Worm (Caenorhabditis elegans): ENCODE measurements around the gene unc-1.

Gene unc-1

ce11 chrX:1035039-1035598 is 27.1 kb downstream of the unc-1 start, which contains the start of the genes stau-1 and sec-22 (continued):
- TF ChIP-seq ceh-91 (GFP tag; IDR thresholded peaks at IDR 0.05) (no peak), gei-17 (GFP tag; optimal IDR thresholded peaks at IDR 0.05) (no peak), efl-1 (GFP tag; optimal IDR thresholded peaks at IDR 0.05) (no peak), B0019.2 (GFP tag; conservative IDR thresholded peaks at IDR 0.05) (no peak), attf-6 (GFP tag; IDR thresholded peaks at IDR 0.05) (no peak), mcd-1 (GFP tag; IDR thresholded peaks at IDR 0.05) (peak; percentile 66; the same call in 1 of the 2 replicates), rpc-1 (optimal IDR thresholded peaks at IDR 0.05) (no peak), rpc-1 (tag; optimal IDR thresholded peaks at IDR 0.05) (no peak), Y95B8A.8 (GFP tag; IDR thresholded peaks at IDR 0.05) (no peak), T07F8.4 (tag; optimal IDR thresholded peaks at IDR 0.05) (no peak), sea-2 (GFP tag; IDR thresholded peaks at IDR 0.05) (no peak), lsy-27 (tag; optimal IDR thresholded peaks at IDR 0.05; ENCODE audit: borderline replicate concordance, insufficient read depth) (no peak), F10E7.11 (tag; optimal IDR thresholded peaks at IDR 0.05) (no peak), madf-6 (GFP tag; IDR thresholded peaks at IDR 0.05) (no peak), ceh-79 (tag; optimal IDR thresholded peaks at IDR 0.05) (no peak), xnd-1 (tag; optimal IDR thresholded peaks at IDR 0.05) (no peak), lir-1 (GFP tag; conservative IDR thresholded peaks at IDR 0.05) (no peak), hlh-12 (tag; optimal IDR thresholded peaks at IDR 0.05) (no peak), somi-1 (GFP tag; optimal IDR thresholded peaks at IDR 0.05) (no peak), sdz-38 (tag; optimal IDR thresholded peaks at IDR 0.05) (no peak), athp-1 (tag; optimal IDR thresholded peaks at IDR 0.05) (no peak), tbx-9 (tag; optimal IDR thresholded peaks at IDR 0.05; ENCODE audit: borderline replicate concordance) (no peak), F55B11.4 (tag; optimal IDR thresholded peaks at IDR 0.05; ENCODE audit: borderline replicate concordance, insufficient read depth) (no peak), ccch-3 (GFP tag; optimal IDR thresholded peaks at IDR 0.05) (no peak), ztf-25 (GFP tag; IDR thresholded peaks at IDR 0.05) (no peak), F52B5.7 (tag; optimal IDR thresholded peaks at IDR 0.05) (no peak), B0261.1 (tag; optimal IDR thresholded peaks at IDR 0.05) (no peak), him-1 (tag; optimal IDR thresholded peaks at IDR 0.05) (no peak), ama-1 (optimal IDR thresholded peaks at IDR 0.05) (no peak), ama-1 (GFP tag; optimal IDR thresholded peaks at IDR 0.05) (no peak), chd-7 (tag; optimal IDR thresholded peaks at IDR 0.05) (no peak), lag-1 (GFP tag; IDR thresholded peaks at IDR 0.05) (no peak), Y53G8AR.9 (GFP tag; conservative IDR thresholded peaks at IDR 0.05) (no peak), snpc-3.4 (tag; optimal IDR thresholded peaks at IDR 0.05) (no peak), hmg-1.2 (GFP tag; IDR thresholded peaks at IDR 0.05) (peak; percentile 27; the same call in 1 of the 2 replicates), ZK185.1 (tag; optimal IDR thresholded peaks at IDR 0.05; ENCODE audit: poor library complexity, severe bottlenecking) (no peak), nhr-80 (tag; optimal IDR thresholded peaks at IDR 0.05) (peak; percentile 38), F57A8.1 (GFP tag; optimal IDR thresholded peaks at IDR 0.05) (no peak), dpl-1 (GFP tag; optimal IDR thresholded peaks at IDR 0.05) (no peak), ztf-22 (GFP tag; optimal IDR thresholded peaks at IDR 0.05) (no peak), madf-8 (GFP tag; conservative IDR thresholded peaks at IDR 0.05) (no peak)

DNA sequence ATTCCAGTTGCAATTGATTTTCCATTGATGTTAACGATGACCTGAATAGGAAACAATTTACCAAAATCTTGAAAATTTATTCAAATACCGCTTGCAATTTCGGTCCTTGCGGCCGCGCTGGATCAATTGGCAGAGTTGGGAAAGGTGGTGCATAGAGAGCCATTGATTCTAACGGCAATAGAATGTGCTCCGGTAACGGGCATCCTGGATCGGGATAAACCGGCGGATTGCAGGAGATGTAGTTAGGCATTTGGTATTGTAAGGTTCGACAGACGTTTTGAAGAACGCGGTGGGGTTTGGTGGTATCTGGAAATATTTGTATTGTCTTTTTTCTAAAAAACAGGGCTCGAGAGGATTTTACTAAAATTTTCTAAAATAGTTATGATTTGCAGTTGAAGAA is 31.4 kb downstream of the unc-1 start:
- TF ChIP-seq F57A8.1 (GFP tag; optimal IDR thresholded peaks at IDR 0.05) = no peak
- TF ChIP-seq ceh-79 (tag; optimal IDR thresholded peaks at IDR 0.05) = no peak
- no peak for TF ChIP-seq attf-5 (GFP tag; optimal IDR thresholded peaks at IDR 0.05)
- no peak for TF ChIP-seq dox-1 (GFP tag; IDR thresholded peaks at IDR 0.05)
- TF ChIP-seq sea-2 (GFP tag; IDR thresholded peaks at IDR 0.05) = no peak
- no peak for TF ChIP-seq dpl-1 (GFP tag; optimal IDR thresholded peaks at IDR 0.05)
- no peak for TF ChIP-seq dpff-1 (tag; optimal IDR thresholded peaks at IDR 0.05)
- TF ChIP-seq bed-2 (GFP tag; IDR thresholded peaks at IDR 0.05) = no peak
- TF ChIP-seq ama-1 (optimal IDR thresholded peaks at IDR 0.05) = no peak
- TF ChIP-seq ama-1 (GFP tag; optimal IDR thresholded peaks at IDR 0.05) = no peak
- no peak for TF ChIP-seq egl-18 (GFP tag; IDR thresholded peaks at IDR 0.05)

Measured in whole organism, young adult.